Fruit fly (Drosophila melanogaster): ENCODE measurements around the gene Had1.

The Had1 gene

DNA sequence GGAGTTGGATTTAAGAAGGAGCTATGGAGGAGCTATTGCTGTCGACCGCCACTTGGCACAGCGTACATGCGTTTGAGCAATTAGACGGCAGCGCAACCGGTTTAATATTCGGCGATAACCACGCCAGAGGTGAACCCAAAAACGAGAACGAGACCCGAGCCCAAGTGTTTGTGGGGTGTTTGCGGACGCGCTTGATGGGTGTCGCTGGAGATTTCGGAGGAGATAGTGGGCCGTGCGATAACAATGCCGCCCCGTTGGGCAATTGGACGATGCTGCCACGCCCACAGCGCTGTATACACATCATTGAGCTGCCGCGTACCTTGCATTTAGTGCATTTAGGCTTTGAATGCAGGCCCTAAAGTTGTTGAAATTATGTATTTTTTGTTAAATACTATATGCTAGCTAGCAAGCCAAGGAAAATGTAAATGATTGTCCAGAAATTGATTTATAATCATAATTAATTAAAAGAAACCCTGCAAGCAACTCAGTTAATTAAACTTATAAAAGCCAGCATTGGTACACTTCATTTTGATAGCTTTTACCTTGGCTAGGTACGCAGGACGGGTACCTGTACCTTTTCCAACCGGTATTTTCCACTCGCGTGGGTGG is at the start of gene Had1:
Had1 (minus strand) TSS at position 358 of the 609 bp plus-strand sequence.
- TF ChIP-seq cnc (optimal IDR thresholded peaks at IDR 0.05) (no peak), Hr96 (GFP tag; optimal IDR thresholded peaks at IDR 0.05) (no peak), kay (GFP tag; ENCODE audit: borderline replicate concordance) (no peak), CG7045 (GFP tag; optimal IDR thresholded peaks at IDR 0.05) (no peak), pad (GFP tag; optimal IDR thresholded peaks at IDR 0.05) (no peak), CG5204 (GFP tag; optimal IDR thresholded peaks at IDR 0.05) (no peak), toe (GFP tag; optimal IDR thresholded peaks at IDR 0.05) (no peak), Crg-1 (GFP tag; optimal IDR thresholded peaks at IDR 0.05) (no peak), CG11617 (GFP tag; optimal IDR thresholded peaks at IDR 0.05) (no peak), CG33017 (tag; optimal IDR thresholded peaks at IDR 0.05) (no peak), cic (GFP tag; optimal IDR thresholded peaks at IDR 0.05) (no peak), ovo (GFP tag; optimal IDR thresholded peaks at IDR 0.05) (no peak), Mnt (GFP tag; optimal IDR thresholded peaks at IDR 0.05) (no peak), tj (GFP tag; optimal IDR thresholded peaks at IDR 0.05) (no peak), bab1 (GFP tag; optimal IDR thresholded peaks at IDR 0.05) (no peak), CG12768 (GFP tag; optimal IDR thresholded peaks at IDR 0.05) (no peak), Clk (GFP tag; optimal IDR thresholded peaks at IDR 0.05) (no peak), CG7101 (tag; optimal IDR thresholded peaks at IDR 0.05) (no peak), CG14711 (tag; optimal IDR thresholded peaks at IDR 0.05) (no peak), CG1620 (GFP tag; optimal IDR thresholded peaks at IDR 0.05) (no peak)

DNA sequence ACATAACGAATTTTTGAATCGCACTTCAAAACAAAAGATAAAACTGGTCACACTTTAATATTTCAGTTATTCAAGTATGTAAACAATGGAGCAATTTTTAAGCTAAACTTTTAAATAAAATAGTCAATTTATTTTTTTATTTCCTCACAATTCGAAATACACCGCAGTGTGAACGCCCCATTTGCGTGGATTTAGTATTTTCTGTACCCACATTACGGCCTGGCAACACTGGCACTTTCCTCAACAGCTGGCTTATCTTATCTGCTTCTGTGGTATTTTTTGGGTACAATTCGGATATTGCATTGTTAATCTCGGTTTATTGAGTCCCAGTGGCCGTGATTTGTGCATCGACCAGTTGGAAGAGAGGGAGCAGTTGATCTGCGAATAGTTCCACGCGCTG is 41.6 kb upstream of the Had1 start, which contains the start of gene sl:
sl (plus strand) TSS at position 254 of the 400 bp plus-strand sequence.
- TF ChIP-seq cic (GFP tag; optimal IDR thresholded peaks at IDR 0.05), result no peak
- peak; percentile 67 for TF ChIP-seq CG14711 (tag; optimal IDR thresholded peaks at IDR 0.05)
- TF ChIP-seq toe (GFP tag; optimal IDR thresholded peaks at IDR 0.05), result no peak

DNA sequence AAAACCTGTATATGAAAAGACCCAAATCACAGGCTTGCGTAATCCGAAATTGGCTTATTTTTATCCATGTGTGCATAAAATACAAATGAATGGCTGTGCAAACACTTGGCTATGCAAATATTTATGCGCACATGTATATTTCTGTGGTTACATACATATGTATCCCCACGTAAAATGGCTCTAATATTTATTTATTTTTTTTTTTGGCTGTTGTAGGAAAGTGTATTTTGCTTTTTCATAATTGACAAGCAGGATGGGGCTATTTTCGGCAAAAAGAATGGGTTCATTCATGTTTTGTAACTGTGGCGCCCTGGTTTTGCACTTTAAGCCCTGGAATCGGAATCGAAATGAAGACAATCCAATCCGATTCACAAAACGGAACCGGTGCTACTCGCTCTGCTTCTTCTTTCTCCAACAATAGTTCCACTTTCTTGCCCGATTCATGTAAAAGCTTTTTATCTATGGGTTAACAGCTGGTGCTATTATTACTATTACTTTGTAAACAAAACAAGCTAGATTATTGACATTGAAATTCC is 26.7 kb upstream of the Had1 start:
- TF ChIP-seq CG33017 (tag; optimal IDR thresholded peaks at IDR 0.05) (peak; percentile 64), cnc (optimal IDR thresholded peaks at IDR 0.05) (no peak), Crg-1 (GFP tag; optimal IDR thresholded peaks at IDR 0.05) (peak; percentile 79), Hr96 (GFP tag; optimal IDR thresholded peaks at IDR 0.05) (no peak), CG7101 (tag; optimal IDR thresholded peaks at IDR 0.05) (peak; percentile 86), ovo (GFP tag; optimal IDR thresholded peaks at IDR 0.05) (peak; percentile 70), tj (GFP tag; optimal IDR thresholded peaks at IDR 0.05) (peak; percentile 75), pad (GFP tag; optimal IDR thresholded peaks at IDR 0.05) (peak; percentile 53), CG11617 (GFP tag; optimal IDR thresholded peaks at IDR 0.05) (peak; percentile 89), cic (GFP tag; optimal IDR thresholded peaks at IDR 0.05) (peak; percentile 28), Clk (GFP tag; optimal IDR thresholded peaks at IDR 0.05) (no peak), CG5204 (GFP tag; optimal IDR thresholded peaks at IDR 0.05) (peak; percentile 70), Mnt (GFP tag; optimal IDR thresholded peaks at IDR 0.05) (peak; percentile 89), CG7045 (GFP tag; optimal IDR thresholded peaks at IDR 0.05) (peak; percentile 58), bab1 (GFP tag; optimal IDR thresholded peaks at IDR 0.05) (peak; percentile 62), CG1620 (GFP tag; optimal IDR thresholded peaks at IDR 0.05) (peak; percentile 57), CG14711 (tag; optimal IDR thresholded peaks at IDR 0.05) (peak; percentile 75), kay (GFP tag; ENCODE audit: borderline replicate concordance) (peak; percentile 47), CG12768 (GFP tag; optimal IDR thresholded peaks at IDR 0.05) (peak; percentile 65), toe (GFP tag; optimal IDR thresholded peaks at IDR 0.05) (peak; percentile 51)

DNA sequence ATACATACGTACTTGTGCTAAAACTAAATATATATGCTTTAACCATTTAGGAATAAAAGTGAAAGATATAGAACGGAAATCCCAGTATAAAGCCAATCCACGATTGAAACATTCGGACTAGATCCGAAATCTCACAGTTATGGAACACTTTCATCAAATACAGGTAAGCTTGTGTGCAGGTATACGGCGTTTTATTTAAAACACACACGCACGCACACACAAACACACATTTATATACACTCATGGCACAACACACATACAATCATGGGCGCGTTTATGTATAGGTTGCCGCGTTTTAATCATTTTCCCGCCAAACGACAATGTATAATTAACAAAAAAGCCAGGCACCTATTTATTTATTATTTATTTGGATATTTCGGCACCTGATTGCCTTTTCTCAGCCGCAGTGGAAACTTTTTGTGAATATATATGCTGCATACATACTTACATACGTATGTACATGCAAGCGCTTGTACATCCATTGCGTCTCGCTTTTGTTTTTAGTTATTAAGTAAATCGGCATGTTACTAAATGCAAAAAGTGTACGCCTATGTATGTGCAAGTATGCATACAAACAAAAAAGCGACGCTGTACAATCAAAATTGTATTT is 25.9 kb upstream of the Had1 start:
- peak; percentile 20 for TF ChIP-seq cic (GFP tag; optimal IDR thresholded peaks at IDR 0.05)
- no peak for TF ChIP-seq CG7045 (GFP tag; optimal IDR thresholded peaks at IDR 0.05)
- TF ChIP-seq CG12768 (GFP tag; optimal IDR thresholded peaks at IDR 0.05), result no peak
- TF ChIP-seq Mnt (GFP tag; optimal IDR thresholded peaks at IDR 0.05), result peak; percentile 43

DNA sequence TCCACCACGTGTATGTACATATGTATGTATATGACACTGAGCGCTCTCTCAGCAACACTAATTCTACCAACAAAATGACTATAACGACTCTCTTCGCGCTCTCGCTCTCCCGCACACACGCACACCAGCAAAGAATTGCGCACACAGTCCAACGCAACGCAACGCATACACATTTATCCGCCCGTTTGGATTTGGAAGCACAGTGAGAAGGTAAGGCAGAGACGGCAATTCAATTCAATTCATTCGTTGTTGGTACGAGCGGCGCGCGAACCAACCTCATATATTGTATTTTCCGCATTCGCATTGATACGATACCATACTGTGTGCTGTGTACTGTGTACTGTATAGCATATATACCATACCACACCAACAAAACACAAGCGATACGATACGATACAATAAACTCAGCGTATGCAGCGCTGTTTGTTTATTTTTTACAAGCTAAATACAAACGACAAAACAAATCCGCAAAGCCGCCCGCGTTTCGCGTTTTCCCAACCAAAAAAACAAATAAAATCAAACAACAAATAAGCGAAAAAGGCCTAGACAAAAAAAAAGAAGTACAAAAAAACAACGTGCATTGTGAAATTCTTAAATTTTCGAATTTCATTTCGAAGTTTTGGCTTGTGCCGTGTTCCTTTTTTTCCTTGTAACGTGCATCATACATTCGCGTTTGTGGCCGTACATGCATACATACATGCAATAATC is 25.1 kb upstream of the Had1 start, which contains the start of the genes CG9921 and Dsp1:
CG9921 (minus strand) TSS at position 167 of the 708 bp plus-strand sequence.
Dsp1 (plus strand) TSS at position 179 of the 708 bp plus-strand sequence.
- TF ChIP-seq CG5204 (GFP tag; optimal IDR thresholded peaks at IDR 0.05) (no peak), Clk (GFP tag; optimal IDR thresholded peaks at IDR 0.05) (no peak), CG7101 (tag; optimal IDR thresholded peaks at IDR 0.05) (peak; percentile 1), bab1 (GFP tag; optimal IDR thresholded peaks at IDR 0.05) (peak; percentile 24), cnc (optimal IDR thresholded peaks at IDR 0.05) (no peak), CG1620 (GFP tag; optimal IDR thresholded peaks at IDR 0.05) (peak; percentile 16), ovo (GFP tag; optimal IDR thresholded peaks at IDR 0.05) (peak; percentile 13), pad (GFP tag; optimal IDR thresholded peaks at IDR 0.05) (no peak), toe (GFP tag; optimal IDR thresholded peaks at IDR 0.05) (no peak), CG12768 (GFP tag; optimal IDR thresholded peaks at IDR 0.05) (peak; percentile 38), CG11617 (GFP tag; optimal IDR thresholded peaks at IDR 0.05) (no peak), Mnt (GFP tag; optimal IDR thresholded peaks at IDR 0.05) (peak; percentile 93), cic (GFP tag; optimal IDR thresholded peaks at IDR 0.05) (peak; percentile 96), Crg-1 (GFP tag; optimal IDR thresholded peaks at IDR 0.05) (no peak), CG33017 (tag; optimal IDR thresholded peaks at IDR 0.05) (no peak), CG7045 (GFP tag; optimal IDR thresholded peaks at IDR 0.05) (no peak), CG14711 (tag; optimal IDR thresholded peaks at IDR 0.05) (peak; percentile 22), Hr96 (GFP tag; optimal IDR thresholded peaks at IDR 0.05) (peak; percentile 20), kay (GFP tag; ENCODE audit: borderline replicate concordance) (peak; percentile 6), tj (GFP tag; optimal IDR thresholded peaks at IDR 0.05) (no peak)
